Fruit fly (Drosophila melanogaster) whole organism, pupa: ENCODE results near the gene CG12224.

Experiments
- CG10348 ChIP-seq: fragments of 200-800 bp; sonication (Bioruptor generic); IDR thresholded peaks from 2 replicates; pipeline ENCODE4 v1.3.6; 2022; ENCODE audit warnings: missing biosample characterization, missing genetic modification characterization
- CG12605 ChIP-seq: fragments of 200-800 bp; sonication (Bioruptor generic); IDR thresholded peaks from 2 replicates; pipeline ENCODE4 v1.3.6; 2022; ENCODE audit warnings: missing biosample characterization, missing genetic modification characterization
- CG13204 ChIP-seq: fragments of 200-800 bp; sonication (Bioruptor generic); optimal IDR thresholded peaks from 2 replicates; lab custom pipeline; 2018; ENCODE audit warnings: missing biosample characterization, mild to moderate bottlenecking, missing genetic modification characterization, moderate library complexity
- CG14655 ChIP-seq: fragments of 200-800 bp; sonication (Bioruptor generic); optimal IDR thresholded peaks from 3 replicates; lab custom pipeline; 2017; ENCODE audit warnings: mild to moderate bottlenecking, missing biosample characterization, missing genetic modification reagents, missing genetic modification characterization
- CG15710 ChIP-seq: fragments of 200-800 bp; sonication (Bioruptor generic); optimal IDR thresholded peaks from 2 replicates; lab custom pipeline; 2018; ENCODE audit warnings: missing biosample characterization, mild to moderate bottlenecking, missing genetic modification characterization, moderate library complexity
- CG17806 ChIP-seq: fragments of 200-800 bp; sonication (Bioruptor generic); optimal IDR thresholded peaks from 2 replicates; lab custom pipeline; 2018; ENCODE audit warnings: missing biosample characterization, mild to moderate bottlenecking, missing genetic modification characterization, moderate library complexity
- CG32121 ChIP-seq: fragments of 200-800 bp; sonication (Bioruptor generic); IDR thresholded peaks from 2 replicates; pipeline ENCODE4 v1.3.6; 2022; ENCODE audit warnings: missing biosample characterization, missing genetic modification characterization
- CG34367 ChIP-seq: fragments of 200-800 bp; sonication (Bioruptor generic); optimal IDR thresholded peaks from 2 replicates; lab custom pipeline; 2018; ENCODE audit warnings: missing biosample characterization, mild to moderate bottlenecking, missing genetic modification characterization
- CG4496 ChIP-seq: fragments of 200-800 bp; sonication (Bioruptor generic); IDR thresholded peaks from 3 replicates; pipeline ENCODE4 v1.3.6; 2022; ENCODE audit warnings: missing biosample characterization, missing genetic modification characterization
- CG8159 ChIP-seq: fragments of 200-800 bp; sonication (Bioruptor generic); optimal IDR thresholded peaks from 3 replicates; lab custom pipeline; 2018; ENCODE audit warnings: missing biosample characterization, mild to moderate bottlenecking, missing genetic modification characterization, moderate library complexity
- CG8301 ChIP-seq: fragments of 200-800 bp; sonication (Bioruptor generic); optimal IDR thresholded peaks from 2 replicates; lab custom pipeline; 2018; ENCODE audit warnings: missing biosample characterization, mild to moderate bottlenecking, missing genetic modification characterization
- CG9948 ChIP-seq: fragments of 200-800 bp; sonication (Bioruptor generic); optimal IDR thresholded peaks from 2 replicates; lab custom pipeline; 2018; ENCODE audit warnings: missing biosample characterization, mild to moderate bottlenecking, missing genetic modification characterization, moderate library complexity
- D1 ChIP-seq: fragments of 200-800 bp; sonication (Bioruptor generic); optimal IDR thresholded peaks from 2 replicates; lab custom pipeline; 2018; ENCODE audit warnings: missing biosample characterization, mild to moderate bottlenecking, missing genetic modification characterization, moderate library complexity
- EcR ChIP-seq: fragments of 200-800 bp; sonication (Bioruptor generic); optimal IDR thresholded peaks from 3 replicates; lab custom pipeline; 2019; ENCODE audit warnings: missing biosample characterization, missing genetic modification characterization, mild to moderate bottlenecking, moderate library complexity, missing genetic modification reagents
- Ets98B ChIP-seq: fragments of 200-800 bp; sonication (Bioruptor generic); IDR thresholded peaks from 2 replicates; pipeline ENCODE4 v1.3.6; 2022; ENCODE audit warnings: missing biosample characterization, missing genetic modification characterization
- Pif1A ChIP-seq: fragments of 200-800 bp; sonication (Bioruptor generic); optimal IDR thresholded peaks from 3 replicates; lab custom pipeline; 2016; ENCODE audit warnings: missing biosample characterization, missing genetic modification characterization
- Pif1B ChIP-seq: fragments of 200-800 bp; sonication (Bioruptor generic); optimal IDR thresholded peaks from 3 replicates; lab custom pipeline; 2016; ENCODE audit warnings: missing biosample characterization, missing genetic modification characterization
- Snoo ChIP-seq: fragments of 200-800 bp; sonication (Bioruptor generic); optimal IDR thresholded peaks from 3 replicates; lab custom pipeline; 2017; ENCODE audit warnings: missing biosample characterization, mild to moderate bottlenecking, missing genetic modification characterization, inconsistent platforms
- fd96Ca ChIP-seq: fragments of 200-800 bp; sonication (Bioruptor generic); IDR thresholded peaks from 3 replicates; pipeline ENCODE4 v1.3.6; 2022; ENCODE audit warnings: missing biosample characterization, missing genetic modification characterization
- gl ChIP-seq: fragments of 200-800 bp; sonication (Bioruptor generic); optimal IDR thresholded peaks from 2 replicates; lab custom pipeline; 2018; ENCODE audit warnings: missing biosample characterization, mild to moderate bottlenecking, missing genetic modification characterization
- rn ChIP-seq: fragments of 200-800 bp; sonication (Bioruptor generic); IDR thresholded peaks from 2 replicates; pipeline ENCODE4 v1.3.6; 2022; ENCODE audit warnings: missing biosample characterization, missing genetic modification characterization

Gene CG12224

DNA sequence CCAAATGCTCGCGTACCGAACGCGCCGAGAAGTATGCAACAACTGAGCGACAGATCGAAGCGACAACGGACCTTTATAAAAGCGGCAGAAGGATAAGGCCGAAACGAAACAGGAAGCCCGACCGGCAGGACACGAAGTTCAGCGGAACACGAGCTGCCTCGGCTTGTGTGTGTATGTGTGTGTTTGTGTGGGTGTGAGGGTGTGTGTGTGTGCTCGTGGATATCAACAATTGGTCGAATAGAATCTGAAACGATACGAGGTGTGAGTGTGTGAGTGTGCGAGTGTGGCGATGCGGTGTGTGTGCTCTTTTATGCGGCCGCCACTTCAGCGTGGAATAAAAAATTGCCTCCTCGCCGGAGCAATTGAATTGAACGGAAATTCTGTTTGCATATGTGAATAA lies 23.6 kb upstream of the CG12224 start, which contains the start of gene Tk:
Gene Tk (minus strand): TSS at position 57 of the 400 bp plus-strand sequence.
- TF ChIP-seq CG12605 (GFP tag; lab: Robert Waterston, UW) (peak; percentile 26; the same call in 1 of the 2 replicates), CG8159 (tag; lab: Kevin White, UChicago) (no peak)

- TF ChIP-seq fd96Ca (no peak), CG12605 (GFP tag; lab: Robert Waterston, UW) (0 out of 2 replicates have a peak, but pooled peaks have one; percentile 26)
Observed at dm6 chr3R:11999074-11999473, 17.2 kb upstream of the CG12224 start, which contains the start of gene Ect3. TSS of gene Ect3 (plus strand) at chr3R:11999278.

DNA sequence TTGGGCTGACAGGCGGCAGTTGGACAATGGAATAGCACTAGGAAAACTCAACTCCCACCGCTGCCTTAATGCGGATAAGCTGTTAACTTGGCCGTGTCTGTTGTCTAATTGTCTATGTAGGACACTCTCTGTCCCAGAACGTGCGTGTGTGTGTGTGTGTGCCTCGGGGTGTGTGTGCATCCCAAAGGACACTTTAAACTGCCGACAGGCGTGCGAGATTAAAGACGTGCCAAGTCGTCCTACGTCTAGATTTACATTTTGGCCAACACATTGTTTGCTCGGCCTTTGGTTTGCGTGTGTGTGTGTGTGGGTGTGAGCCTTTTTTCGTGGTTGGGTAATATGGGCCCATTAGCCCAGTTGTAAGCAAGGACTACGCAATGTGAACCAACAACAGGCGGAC lies 16.3 kb upstream of the CG12224 start:
- TF ChIP-seq Pif1A (no peak), Pif1B (no peak), Ets98B (GFP tag; lab: Robert Waterston, UW) (no peak), EcR (GFP tag; lab: Kevin White, UChicago) (no peak), CG9948 (tag; lab: Kevin White, UChicago) (no peak), CG14655 (GFP tag; lab: Kevin White, UChicago) (no peak), CG15710 (tag; lab: Kevin White, UChicago) (no peak), CG4496 (GFP tag; lab: Robert Waterston, UW) (no peak), CG8159 (tag; lab: Kevin White, UChicago) (no peak), gl (tag; lab: Kevin White, UChicago) (no peak), Snoo (tag; lab: Kevin White, UChicago) (no peak), rn (no peak), fd96Ca (no peak), CG12605 (GFP tag; lab: Robert Waterston, UW) (no peak), CG32121 (GFP tag; lab: Robert Waterston, UW) (no peak), CG34367 (tag; lab: Kevin White, UChicago) (no peak), CG10348 (GFP tag; lab: Robert Waterston, UW) (no peak)
- TF ChIP-seq, all 21 proteins: peak for 0

DNA sequence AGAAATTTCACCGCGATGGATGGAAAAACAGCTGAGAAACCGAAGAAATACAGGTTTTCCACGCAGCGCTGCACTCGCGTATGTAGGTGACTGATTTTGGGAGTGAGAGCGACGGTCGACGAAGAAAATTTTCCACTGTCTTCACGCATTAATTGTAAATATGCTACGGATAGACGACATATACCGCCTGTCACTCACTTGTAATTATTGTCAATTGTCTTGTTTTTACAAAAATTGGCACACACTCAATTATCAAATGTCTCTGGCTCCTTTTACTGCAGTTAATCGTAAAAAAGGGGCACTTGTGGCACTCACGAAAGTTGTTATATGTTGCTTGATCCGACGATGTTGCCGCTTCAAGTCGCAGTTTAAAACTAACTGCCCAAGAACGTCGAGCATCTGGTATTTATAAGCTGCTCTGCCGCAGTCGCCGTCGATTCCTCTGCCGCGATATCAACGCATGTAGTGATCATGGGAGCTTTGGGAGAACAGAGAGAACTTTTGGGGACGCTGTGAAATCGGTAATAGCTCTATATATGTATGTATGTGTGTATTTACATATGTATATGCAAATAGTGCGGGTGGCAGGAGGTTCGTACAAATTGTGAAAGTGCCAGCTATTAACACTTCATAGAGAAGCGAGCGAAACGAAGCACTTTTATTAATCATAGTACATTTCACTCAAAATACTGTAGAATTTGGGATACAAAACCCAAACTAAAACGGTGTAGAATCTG lies 11.2 kb upstream of the CG12224 start, which contains the start of gene mfas:
Gene mfas (minus strand): TSS at position 382 of the 737 bp plus-strand sequence.
- TF ChIP-seq EcR (GFP tag; lab: Kevin White, UChicago) (peak; percentile 58), CG32121 (GFP tag; lab: Robert Waterston, UW) (no peak), CG14655 (GFP tag; lab: Kevin White, UChicago) (no peak), CG8301 (tag; lab: Kevin White, UChicago) (no peak), fd96Ca (no peak), Pif1B (peak; percentile 51), CG10348 (GFP tag; lab: Robert Waterston, UW) (no peak), D1 (no peak), CG15710 (tag; lab: Kevin White, UChicago) (no peak), CG34367 (tag; lab: Kevin White, UChicago) (no peak), CG9948 (tag; lab: Kevin White, UChicago) (no peak), rn (no peak), Ets98B (GFP tag; lab: Robert Waterston, UW) (no peak; the same call in 1 of the 2 replicates), CG8159 (tag; lab: Kevin White, UChicago) (no peak), CG17806 (tag; lab: Kevin White, UChicago) (no peak), gl (tag; lab: Kevin White, UChicago) (no peak), Pif1A (peak; percentile 37), CG13204 (GFP tag; lab: Kevin White, UChicago) (peak; percentile 21), CG12605 (GFP tag; lab: Robert Waterston, UW) (0 out of 2 replicates have a peak, but pooled peaks have one; percentile 9), CG4496 (GFP tag; lab: Robert Waterston, UW) (0 out of 3 replicates have a peak, but pooled peaks have one; percentile 38), Snoo (tag; lab: Kevin White, UChicago) (peak; percentile 3)

DNA sequence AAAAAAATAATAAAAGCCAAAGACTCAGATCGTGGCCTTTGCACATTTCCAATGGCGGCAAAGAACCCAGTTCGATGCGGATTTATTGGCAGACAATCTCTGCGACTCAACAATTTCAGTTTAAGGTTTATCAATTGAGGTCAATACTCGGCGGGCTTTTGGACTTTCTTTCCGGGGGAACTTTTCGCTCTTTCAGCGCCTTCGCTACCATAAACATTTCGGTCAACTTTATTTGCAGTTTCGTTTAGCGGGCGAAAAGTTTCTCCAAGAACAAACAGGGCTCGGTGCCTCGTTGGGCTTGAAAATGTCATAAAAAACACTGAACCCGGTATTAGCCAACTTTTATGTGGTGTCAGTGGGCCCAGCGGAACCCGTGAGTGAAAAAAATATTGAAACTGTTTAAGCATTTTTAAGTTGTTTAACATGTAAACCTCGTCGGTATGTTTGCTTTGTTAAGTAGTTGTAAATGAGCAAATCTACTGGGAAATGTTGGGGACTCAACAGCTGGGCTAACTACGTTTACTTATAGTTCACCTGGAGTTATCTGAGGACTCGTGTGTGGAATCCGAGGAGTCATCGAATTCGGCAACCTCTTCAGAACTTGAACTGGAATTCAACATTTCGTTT lies 9.8 kb upstream of the CG12224 start:
- TF ChIP-seq D1 = no peak
- TF ChIP-seq CG10348 (GFP tag; lab: Robert Waterston, UW) = no peak
- no peak for TF ChIP-seq CG8301 (tag; lab: Kevin White, UChicago)
- no peak for TF ChIP-seq CG15710 (tag; lab: Kevin White, UChicago)
- TF ChIP-seq Pif1B = no peak
- TF ChIP-seq gl (tag; lab: Kevin White, UChicago) = no peak
- TF ChIP-seq Pif1A = no peak
- TF ChIP-seq CG12605 (GFP tag; lab: Robert Waterston, UW) = no peak

DNA sequence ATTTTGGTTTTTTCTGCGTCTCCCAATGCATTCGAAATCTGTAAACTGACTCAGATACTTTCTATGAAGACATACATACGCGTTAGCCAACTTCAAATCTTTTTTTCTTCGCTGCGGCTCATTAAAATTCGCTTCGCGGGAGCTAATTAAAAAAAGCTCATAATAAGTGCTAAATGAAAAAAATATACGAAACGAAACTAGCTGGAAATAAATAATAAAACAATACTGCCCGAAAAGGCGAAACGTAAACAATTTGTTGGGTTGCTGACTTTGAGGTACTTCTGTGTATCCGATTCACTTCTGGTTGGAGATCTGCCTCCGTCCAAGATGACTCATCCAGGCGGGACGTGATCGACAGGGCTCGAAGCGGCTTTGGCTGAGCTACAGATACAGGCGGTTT lies 8.1 kb upstream of the CG12224 start:
- TF ChIP-seq CG14655 (GFP tag; lab: Kevin White, UChicago) = no peak
- peak; percentile 42 for TF ChIP-seq CG13204 (GFP tag; lab: Kevin White, UChicago)
